Fruit fly (Drosophila melanogaster) whole organism, embryonic: ENCODE results near the gene bol.

Source experiments
- B-H2 ChIP-seq: fragments of 200-800 bp; sonication (Bioruptor generic); optimal IDR thresholded peaks from 2 replicates; lab custom pipeline; 2018; ENCODE audit warnings: missing biosample characterization, mild to moderate bottlenecking, missing genetic modification characterization
- CG10366 ChIP-seq: fragments of 200-800 bp; sonication (Bioruptor generic); IDR thresholded peaks from 2 replicates; pipeline ENCODE4 v1.3.6; 2022; ENCODE audit warnings: missing biosample characterization, missing genetic modification characterization
- CG11085 ChIP-seq: fragments of 200-800 bp; sonication (Bioruptor generic); IDR thresholded peaks from 2 replicates; pipeline ENCODE4 v1.3.6; 2022; ENCODE audit warnings: missing biosample characterization, missing genetic modification characterization
- CG11456 ChIP-seq: fragments of 200-800 bp; sonication (Bioruptor generic); IDR thresholded peaks from 3 replicates; pipeline ENCODE4 v1.3.6; 2022; ENCODE audit warnings: missing biosample characterization, missing genetic modification characterization
- CG12219 ChIP-seq: fragments of 200-800 bp; sonication (Bioruptor generic); optimal IDR thresholded peaks from 3 replicates; lab custom pipeline; 2018; ENCODE audit warnings: missing biosample characterization, mild to moderate bottlenecking, missing genetic modification characterization
- CG15011 ChIP-seq: fragments of 200-800 bp; sonication (Bioruptor generic); optimal IDR thresholded peaks from 3 replicates; lab custom pipeline; 2018; ENCODE audit warnings: missing biosample characterization, mild to moderate bottlenecking, missing genetic modification characterization
- CG1602 ChIP-seq: fragments of 200-800 bp; sonication (Bioruptor generic); optimal IDR thresholded peaks from 3 replicates; lab custom pipeline; 2016; ENCODE audit warnings: missing biosample characterization, missing genetic modification characterization
- CG1603 ChIP-seq: fragments of 200-800 bp; sonication (Bioruptor generic); optimal IDR thresholded peaks from 2 replicates; lab custom pipeline; 2019; ENCODE audit warnings: missing biosample characterization, mild to moderate bottlenecking, missing genetic modification characterization, moderate library complexity
- CG17385 ChIP-seq: fragments of 200-800 bp; sonication (Bioruptor generic); optimal IDR thresholded peaks from 3 replicates; lab custom pipeline; 2018; ENCODE audit warnings: missing biosample characterization, mild to moderate bottlenecking, missing genetic modification characterization
- CG1832 ChIP-seq: fragments of 200-800 bp; sonication (Bioruptor generic); optimal IDR thresholded peaks from 2 replicates; lab custom pipeline; 2017; ENCODE audit warnings: missing biosample characterization, mild to moderate bottlenecking, missing genetic modification characterization, inconsistent platforms
- CG18599 ChIP-seq: fragments of 200-800 bp; sonication (Bioruptor generic); optimal IDR thresholded peaks from 3 replicates; lab custom pipeline; 2017; ENCODE audit warnings: missing biosample characterization, missing genetic modification characterization, mild to moderate bottlenecking, moderate library complexity, missing genetic modification reagents
- CG2120 ChIP-seq: fragments of 200-800 bp; sonication (Bioruptor generic); optimal IDR thresholded peaks from 3 replicates; lab custom pipeline; 2016; ENCODE audit warnings: missing biosample characterization, missing genetic modification characterization
- CG2202 ChIP-seq: fragments of 200-800 bp; sonication (Bioruptor generic); optimal IDR thresholded peaks from 2 replicates; lab custom pipeline; 2018; ENCODE audit warnings: missing biosample characterization, mild to moderate bottlenecking, missing genetic modification characterization
- CG2875 ChIP-seq: fragments of 200-800 bp; sonication (Bioruptor generic); optimal IDR thresholded peaks from 2 replicates; lab custom pipeline; 2017; ENCODE audit warnings: missing biosample characterization, mild to moderate bottlenecking, missing genetic modification characterization, missing genetic modification reagents
- CG30431 ChIP-seq: fragments of 200-800 bp; sonication (Bioruptor generic); optimal IDR thresholded peaks from 2 replicates; lab custom pipeline; 2017; ENCODE audit warnings: missing biosample characterization, missing genetic modification characterization
- CG3995 ChIP-seq: fragments of 200-800 bp; sonication (Bioruptor generic); optimal IDR thresholded peaks from 3 replicates; lab custom pipeline; 2016; ENCODE audit warnings: missing biosample characterization, missing genetic modification characterization
- CG4282 ChIP-seq: fragments of 200-800 bp; sonication (Bioruptor generic); optimal IDR thresholded peaks from 2 replicates; lab custom pipeline; 2016; ENCODE audit warnings: missing biosample characterization, missing genetic modification characterization
- CG4328 ChIP-seq: fragments of 200-800 bp; sonication (Bioruptor generic); optimal IDR thresholded peaks from 3 replicates; lab custom pipeline; 2017; ENCODE audit warnings: missing biosample characterization, missing genetic modification reagents, missing genetic modification characterization
- CG6254 ChIP-seq: fragments of 200-800 bp; sonication (Bioruptor generic); optimal IDR thresholded peaks from 3 replicates; lab custom pipeline; 2017; ENCODE audit warnings: mild to moderate bottlenecking, missing biosample characterization, missing genetic modification reagents, missing genetic modification characterization
- CG6791 ChIP-seq: fragments of 200-800 bp; sonication (Bioruptor generic); IDR thresholded peaks from 3 replicates; pipeline ENCODE4 v1.3.6; 2022; ENCODE audit warnings: missing biosample characterization, missing genetic modification characterization; ENCODE audit not compliant: partially characterized antibody
- CG7357 ChIP-seq: fragments of 200-800 bp; sonication (Bioruptor generic); IDR thresholded peaks from 3 replicates; pipeline ENCODE4 v1.3.6; 2022; ENCODE audit warnings: missing biosample characterization, missing genetic modification characterization
- Fer1 ChIP-seq: fragments of 200-800 bp; sonication (Bioruptor generic); optimal IDR thresholded peaks from 2 replicates; lab custom pipeline; 2017; ENCODE audit warnings: missing biosample characterization, mild to moderate bottlenecking, missing genetic modification characterization
- Gsc ChIP-seq: fragments of 200-800 bp; sonication (Bioruptor generic); IDR thresholded peaks from 2 replicates; pipeline ENCODE4 v1.3.6; 2022; ENCODE audit warnings: missing biosample characterization, missing genetic modification characterization
- H2.0 ChIP-seq: fragments of 200-800 bp; sonication (Bioruptor generic); IDR thresholded peaks from 2 replicates; pipeline ENCODE4 v1.3.6; 2022; ENCODE audit warnings: missing biosample characterization, missing genetic modification characterization
- Jarid2 ChIP-seq: fragments of 200-800 bp; sonication (Bioruptor generic); optimal IDR thresholded peaks from 3 replicates; lab custom pipeline; 2017; ENCODE audit warnings: mild to moderate bottlenecking, missing biosample characterization, missing genetic modification reagents, missing genetic modification characterization
- MBD-R2 ChIP-seq: fragments of 200-800 bp; sonication (Bioruptor generic); IDR thresholded peaks from 2 replicates; pipeline ENCODE4 v1.3.6; 2022; ENCODE audit warnings: missing biosample characterization, missing genetic modification characterization
- Oaz ChIP-seq: fragments of 200-800 bp; sonication (Bioruptor generic); IDR thresholded peaks from 2 replicates; pipeline ENCODE4 v1.3.6; 2022; ENCODE audit warnings: missing biosample characterization, missing genetic modification characterization
- Rfx ChIP-seq: fragments of 200-800 bp; sonication (Bioruptor generic); IDR thresholded peaks from 2 replicates; pipeline ENCODE4 v1.3.6; 2022; ENCODE audit warnings: missing biosample characterization, missing genetic modification characterization
- Sox100B ChIP-seq: fragments of 200-800 bp; sonication (Bioruptor generic); optimal IDR thresholded peaks from 3 replicates; lab custom pipeline; 2018; ENCODE audit warnings: missing biosample characterization, mild to moderate bottlenecking, missing genetic modification characterization
- YL-1 ChIP-seq: fragments of 200-800 bp; sonication (Bioruptor generic); optimal IDR thresholded peaks from 3 replicates; lab custom pipeline; 2017; ENCODE audit warnings: missing biosample characterization, mild to moderate bottlenecking, missing genetic modification characterization
- ab ChIP-seq: fragments of 200-800 bp; sonication (Bioruptor generic); optimal IDR thresholded peaks from 2 replicates; lab custom pipeline; 2016; ENCODE audit warnings: missing biosample characterization, missing genetic modification characterization
- ap ChIP-seq: fragments of 200-800 bp; sonication (Bioruptor generic); IDR thresholded peaks from 2 replicates; pipeline ENCODE4 v1.3.6; 2022; ENCODE audit warnings: missing biosample characterization, missing genetic modification characterization
- btn ChIP-seq: fragments of 200-800 bp; sonication (Bioruptor generic); optimal IDR thresholded peaks from 2 replicates; lab custom pipeline; 2016; ENCODE audit warnings: missing biosample characterization, missing genetic modification characterization
- cato ChIP-seq: fragments of 200-800 bp; sonication (Bioruptor generic); optimal IDR thresholded peaks from 2 replicates; lab custom pipeline; 2016; ENCODE audit warnings: missing biosample characterization, missing genetic modification characterization, borderline replicate concordance
- dpn ChIP-seq, 2 experiments: fragments of 200-800 bp; sonication (Bioruptor generic); optimal IDR thresholded peaks; 3 replicates each; lab custom pipeline; 2016; ENCODE audit warnings: missing biosample characterization in 2 of 2, missing genetic modification characterization in 2 of 2
- eve ChIP-seq, 2 experiments: fragments of >200 bp; optimal IDR thresholded peaks; 2 replicates each; lab custom pipeline; 2017; ENCODE audit warnings: missing biosample characterization in 2 of 2, missing genetic modification characterization in 2 of 2
- eyg ChIP-seq: fragments of 200-800 bp; sonication (Bioruptor generic); optimal IDR thresholded peaks from 3 replicates; lab custom pipeline; 2016; ENCODE audit warnings: missing biosample characterization, missing genetic modification characterization
- fd3F ChIP-seq: fragments of 200-800 bp; sonication (Bioruptor generic); optimal IDR thresholded peaks from 2 replicates; lab custom pipeline; 2018; ENCODE audit warnings: missing biosample characterization, mild to moderate bottlenecking, missing genetic modification characterization, moderate library complexity
- gcm2 ChIP-seq: fragments of 200-800 bp; sonication (Bioruptor generic); optimal IDR thresholded peaks from 2 replicates; lab custom pipeline; 2016; ENCODE audit warnings: missing biosample characterization, missing genetic modification characterization
- hth ChIP-seq: fragments of >200 bp; optimal IDR thresholded peaks from 2 replicates; lab custom pipeline; 2017; ENCODE audit warnings: inconsistent platforms
- lbe ChIP-seq: fragments of 200-800 bp; sonication (Bioruptor generic); optimal IDR thresholded peaks from 2 replicates; lab custom pipeline; 2016; ENCODE audit warnings: missing biosample characterization, mild to moderate bottlenecking, missing genetic modification characterization
- lola ChIP-seq, 3 experiments: fragments of >200 bp in 2 of 3; fragments of 200-800 bp in 1 of 3; sonication (Bioruptor generic) in 1 of 3; optimal IDR thresholded peaks; 2 replicates each; lab custom pipeline; 2017 to 2019; ENCODE audit warnings: missing biosample characterization in 3 of 3, missing genetic modification characterization in 3 of 3, mild to moderate bottlenecking in 1 of 3, moderate library complexity in 1 of 3
- org-1 ChIP-seq: fragments of 200-800 bp; sonication (Bioruptor generic); optimal IDR thresholded peaks from 2 replicates; lab custom pipeline; 2017; ENCODE audit warnings: missing biosample characterization, missing genetic modification characterization
- otp ChIP-seq: fragments of 200-800 bp; sonication (Bioruptor generic); IDR thresholded peaks from 3 replicates; pipeline ENCODE4, ENCODE4 v1.3.6; 2022; ENCODE audit warnings: missing biosample characterization, missing genetic modification characterization
- sisA ChIP-seq: fragments of 200-800 bp; sonication (Bioruptor generic); IDR thresholded peaks from 2 replicates; pipeline ENCODE4 v1.3.6; 2022; ENCODE audit warnings: missing biosample characterization, missing genetic modification characterization
- sob ChIP-seq: fragments of 200-800 bp; sonication (Bioruptor generic); IDR thresholded peaks from 2 replicates; pipeline ENCODE4 v1.3.6; 2022; ENCODE audit warnings: missing biosample characterization, missing genetic modification characterization
- sr ChIP-seq: fragments of 200-800 bp; sonication (Bioruptor generic); IDR thresholded peaks from 3 replicates; pipeline ENCODE4 v1.3.6; 2022; ENCODE audit warnings: missing biosample characterization, missing genetic modification characterization
- tin ChIP-seq: fragments of 200-800 bp; sonication (Bioruptor generic); optimal IDR thresholded peaks from 3 replicates; lab custom pipeline; 2016; ENCODE audit warnings: missing biosample characterization, missing genetic modification characterization
- unpg ChIP-seq: fragments of 200-800 bp; sonication (Bioruptor generic); optimal IDR thresholded peaks from 3 replicates; lab custom pipeline; 2018; ENCODE audit warnings: missing biosample characterization, mild to moderate bottlenecking, missing genetic modification characterization, moderate library complexity
- zen2 ChIP-seq: fragments of 200-800 bp; sonication (Bioruptor generic); IDR thresholded peaks from 3 replicates; pipeline ENCODE4 v1.3.6; 2022; ENCODE audit warnings: missing biosample characterization, missing genetic modification characterization; ENCODE audit not compliant: partially characterized antibody

bol gene

DNA sequence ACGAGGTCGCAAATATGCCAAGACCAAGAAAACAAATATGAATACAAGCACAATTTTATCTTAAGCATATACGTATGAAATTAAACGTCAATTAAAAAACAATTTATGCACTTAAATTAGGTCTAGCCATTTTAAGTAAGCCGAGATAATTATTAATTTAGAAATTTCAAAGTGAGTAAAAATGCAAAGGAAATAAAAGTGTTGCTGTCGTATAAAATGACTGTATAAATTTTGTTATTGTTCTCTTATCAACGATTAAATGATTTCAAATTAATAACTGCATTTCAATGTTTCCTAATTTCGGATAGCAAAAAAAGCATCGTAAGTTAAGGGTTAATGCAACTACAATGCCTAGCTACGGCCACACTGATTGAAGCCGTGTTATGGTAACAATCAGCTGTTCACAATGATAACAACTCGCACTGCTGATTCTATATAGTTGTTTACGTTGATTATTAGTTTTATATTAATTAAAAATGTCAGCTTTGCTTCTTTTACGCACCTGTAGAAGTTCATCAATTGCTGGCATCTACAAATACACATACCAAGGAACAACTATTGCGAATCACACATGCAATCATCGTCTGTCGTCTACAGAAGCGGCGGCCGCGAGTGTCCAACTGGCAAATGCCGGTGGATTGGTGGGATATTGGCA is 61.3 kb downstream of the bol start, which contains the start of the genes CG4911 and CG4942 (continued):
- no peak for TF ChIP-seq CG2875 (GFP tag; lab: Kevin White, UChicago)
- TF ChIP-seq B-H2 (GFP tag; lab: Kevin White, UChicago): peak; percentile 55
- peak; percentile 29 for TF ChIP-seq ab (GFP tag; lab: Kevin White, UChicago)
- TF ChIP-seq CG6791 (GFP tag; lab: Robert Waterston, UW): peak; percentile 27; the same call in 1 of the 3 replicates
- no peak for TF ChIP-seq otp
- peak; percentile 70 for TF ChIP-seq sisA (GFP tag; lab: Robert Waterston, UW)
- TF ChIP-seq CG2202 (tag; lab: Kevin White, UChicago): peak; percentile 18
- TF ChIP-seq CG1602 (GFP tag; lab: Kevin White, UChicago): peak; percentile 75
- TF ChIP-seq lbe (GFP tag; lab: Kevin White, UChicago): peak; percentile 18
- TF ChIP-seq CG2120 (GFP tag; lab: Kevin White, UChicago): peak; percentile 88
- TF ChIP-seq CG3995 (GFP tag; lab: Kevin White, UChicago): peak; percentile 27
- TF ChIP-seq Rfx (GFP tag; lab: Robert Waterston, UW): peak; percentile 82
- TF ChIP-seq btn (GFP tag; lab: Kevin White, UChicago): no peak
- peak; percentile 57 for TF ChIP-seq CG10366 (GFP tag; lab: Robert Waterston, UW)
- peak; percentile 37 for TF ChIP-seq CG4328
- TF ChIP-seq lola (GFP tag; optimal IDR thresholded peaks at IDR 0.05; lab: Kevin White, UChicago): peak in 1 of 3 experiments; percentile 77
- TF ChIP-seq CG6254 (GFP tag; lab: Kevin White, UChicago): no peak
- TF ChIP-seq sob (GFP tag; lab: Robert Waterston, UW): peak; percentile 67
- no peak for TF ChIP-seq Jarid2 (GFP tag; lab: Kevin White, UChicago)
- peak; percentile 71 for TF ChIP-seq tin
- TF ChIP-seq CG1603 (tag; lab: Kevin White, UChicago): peak; percentile 38
- peak; percentile 24; the same call in 1 of the 2 replicates for TF ChIP-seq ap
- TF ChIP-seq unpg: peak; percentile 33
- TF ChIP-seq CG17385 (GFP tag; lab: Kevin White, UChicago): peak; percentile 62
- TF ChIP-seq CG15011: no peak
- peak; percentile 55 for TF ChIP-seq cato (GFP tag; lab: Kevin White, UChicago)
- TF ChIP-seq Sox100B: peak; percentile 60
- TF ChIP-seq YL-1 (GFP tag; lab: Kevin White, UChicago): no peak
- TF ChIP-seq CG1832 (GFP tag; lab: Kevin White, UChicago): no peak
- TF ChIP-seq H2.0: peak; percentile 54; the same call in 1 of the 2 replicates
- TF ChIP-seq fd3F (GFP tag; lab: Kevin White, UChicago): peak; percentile 58
- peak; percentile 91 for TF ChIP-seq MBD-R2 (GFP tag; lab: Robert Waterston, UW)
- no peak for TF ChIP-seq gcm2 (GFP tag; lab: Kevin White, UChicago)
- no peak for TF ChIP-seq Oaz (GFP tag; lab: Robert Waterston, UW)
- TF ChIP-seq CG11456 (GFP tag; lab: Robert Waterston, UW): peak; percentile 73; the same call in 2 of the 3 replicates
- peak; percentile 54; the same call in 1 of the 2 replicates for TF ChIP-seq CG11085 (GFP tag; lab: Robert Waterston, UW)
- TF ChIP-seq CG12219 (GFP tag; lab: Kevin White, UChicago): peak; percentile 41
- no peak for TF ChIP-seq org-1
- TF ChIP-seq zen2 (GFP tag; lab: Robert Waterston, UW): no peak
- TF ChIP-seq CG7357 (GFP tag; lab: Robert Waterston, UW): peak; percentile 66
- TF ChIP-seq hth (lab: Kevin White, UChicago): no peak
- peak; percentile 63 for TF ChIP-seq CG18599
- peak; percentile 1 for TF ChIP-seq CG30431 (GFP tag; lab: Kevin White, UChicago)
- TF ChIP-seq eyg (GFP tag; lab: Kevin White, UChicago): no peak
- peak; percentile 38 for TF ChIP-seq Fer1
- peak; percentile 73 to 80 for TF ChIP-seq dpn (GFP tag; optimal IDR thresholded peaks at IDR 0.05; lab: Kevin White, UChicago)
- TF ChIP-seq CG4282 (GFP tag; lab: Kevin White, UChicago): peak; percentile 28
- peak in 1 of 2 experiments; percentile 47 for TF ChIP-seq eve (GFP tag; optimal IDR thresholded peaks at IDR 0.05; lab: Kevin White, UChicago)
- no peak for TF ChIP-seq Gsc
- TF ChIP-seq sr: no peak
